Worm (Caenorhabditis elegans): ENCODE measurements around the gene F46H5.7.

DNA sequence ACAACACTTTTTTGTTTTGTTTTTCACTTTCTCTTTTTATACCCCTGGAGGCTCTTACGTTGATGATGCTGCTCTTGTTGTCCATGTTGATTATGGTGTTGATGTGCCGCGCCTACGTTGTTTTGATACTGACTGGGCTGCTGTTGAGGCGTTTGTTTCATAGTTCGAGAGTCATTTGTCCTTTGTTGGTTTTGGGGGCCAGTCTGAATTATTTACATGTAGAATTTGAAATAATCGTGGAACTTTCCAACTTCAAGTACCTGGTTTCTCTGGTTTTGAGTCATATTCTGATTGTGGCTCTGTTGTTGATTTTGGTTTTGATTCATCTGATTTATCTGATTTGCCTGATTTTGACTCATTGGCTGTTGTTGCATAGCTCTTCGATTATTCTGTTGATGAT, 35.3 kb upstream of the F46H5.7 start:
- TF ChIP-seq hlh-1 (tag; optimal IDR thresholded peaks at IDR 0.05) (no peak), sem-2 (GFP tag; optimal IDR thresholded peaks at IDR 0.05) (no peak), nhr-28 (tag; optimal IDR thresholded peaks at IDR 0.05) (no peak), nhr-12 (tag; optimal IDR thresholded peaks at IDR 0.05) (no peak), unc-62 (GFP tag; optimal IDR thresholded peaks at IDR 0.05) (no peak), snpc-4 (tag; optimal IDR thresholded peaks at IDR 0.05) (no peak), nhr-76 (tag; optimal IDR thresholded peaks at IDR 0.05) (no peak), tbx-8 (GFP tag; optimal IDR thresholded peaks at IDR 0.05) (no peak), lin-32 (GFP tag; optimal IDR thresholded peaks at IDR 0.05) (no peak)

All from whole organism, mixed stage, embryonic.